Fruit fly (Drosophila melanogaster) whole organism, prepupa: ENCODE results near the gene lbl.

ENCODE experiments used
- Blimp-1 ChIP-seq: fragments of 200-800 bp; sonication (Bioruptor generic); optimal IDR thresholded peaks from 3 replicates; lab custom pipeline; 2017; ENCODE audit warnings: missing biosample characterization, missing genetic modification characterization, mild to moderate bottlenecking, moderate library complexity, missing genetic modification reagents
- CG10631 ChIP-seq: fragments of 200-800 bp; sonication (Bioruptor generic); optimal IDR thresholded peaks from 2 replicates; lab custom pipeline; 2016; ENCODE audit warnings: missing biosample characterization, missing genetic modification characterization
- CG10669 ChIP-seq: fragments of 200-800 bp; sonication (Bioruptor generic); optimal IDR thresholded peaks from 3 replicates; lab custom pipeline; 2018; ENCODE audit warnings: missing biosample characterization, mild to moderate bottlenecking, missing genetic modification characterization, moderate library complexity
- CG11294 ChIP-seq: fragments of 200-800 bp; sonication (Bioruptor generic); IDR thresholded peaks from 2 replicates; pipeline ENCODE4 v1.3.6; 2022; ENCODE audit warnings: missing biosample characterization, missing genetic modification characterization
- CG11762 ChIP-seq: fragments of 200-800 bp; sonication (Bioruptor generic); optimal IDR thresholded peaks from 3 replicates; lab custom pipeline; 2016; ENCODE audit warnings: missing biosample characterization, missing genetic modification characterization; ENCODE audit not compliant: insufficient read depth
- CG11902 ChIP-seq: fragments of 200-800 bp; sonication (Bioruptor generic); optimal IDR thresholded peaks from 3 replicates; lab custom pipeline; 2016; ENCODE audit warnings: missing biosample characterization, missing genetic modification characterization
- CG15336 ChIP-seq: fragments of 200-800 bp; sonication (Bioruptor generic); IDR thresholded peaks from 2 replicates; pipeline ENCODE4 v1.3.6; 2022; ENCODE audit warnings: missing biosample characterization, missing genetic modification characterization
- CG1621 ChIP-seq: fragments of 200-800 bp; sonication (Bioruptor generic); optimal IDR thresholded peaks from 3 replicates; lab custom pipeline; 2018; ENCODE audit warnings: missing biosample characterization, mild to moderate bottlenecking, missing genetic modification characterization
- CG16779 ChIP-seq: fragments of 200-800 bp; sonication (Bioruptor generic); optimal IDR thresholded peaks from 3 replicates; lab custom pipeline; 2017; ENCODE audit warnings: missing biosample characterization, mild to moderate bottlenecking, missing genetic modification characterization
- CG3032 ChIP-seq: fragments of 200-800 bp; optimal IDR thresholded peaks from 2 replicates; lab custom pipeline; 2019; ENCODE audit warnings: missing biosample characterization, mild to moderate bottlenecking, missing genetic modification characterization, moderate library complexity
- CG31627 ChIP-seq: fragments of 200-800 bp; sonication (Bioruptor generic); optimal IDR thresholded peaks from 3 replicates; lab custom pipeline; 2016; ENCODE audit warnings: missing biosample characterization, missing genetic modification characterization
- CG32006 ChIP-seq: fragments of 200-800 bp; sonication (Bioruptor generic); optimal IDR thresholded peaks from 3 replicates; lab custom pipeline; 2017; ENCODE audit warnings: missing biosample characterization, mild to moderate bottlenecking, missing genetic modification characterization
- CG34406 ChIP-seq: fragments of 200-800 bp; sonication (Bioruptor generic); optimal IDR thresholded peaks from 3 replicates; lab custom pipeline; 2016; ENCODE audit warnings: missing biosample characterization, missing genetic modification characterization
- CG3919 ChIP-seq: fragments of 200-800 bp; sonication (Bioruptor generic); optimal IDR thresholded peaks from 3 replicates; lab custom pipeline; 2016; ENCODE audit warnings: missing biosample characterization, missing genetic modification characterization
- CG4318 ChIP-seq: fragments of 200-800 bp; sonication (Bioruptor generic); optimal IDR thresholded peaks from 3 replicates; lab custom pipeline; 2017; ENCODE audit warnings: missing biosample characterization, mild to moderate bottlenecking, missing genetic modification characterization
- CG6163 ChIP-seq: fragments of 200-800 bp; sonication (Bioruptor generic); IDR thresholded peaks from 3 replicates; pipeline ENCODE4 v1.3.6; 2022; ENCODE audit warnings: missing biosample characterization, missing genetic modification characterization
- CG7368 ChIP-seq: fragments of 200-800 bp; sonication (Bioruptor generic); optimal IDR thresholded peaks from 3 replicates; lab custom pipeline; 2016; ENCODE audit warnings: missing biosample characterization, missing genetic modification characterization
- CG8119 ChIP-seq: fragments of 200-800 bp; sonication (Bioruptor generic); IDR thresholded peaks from 3 replicates; pipeline ENCODE4 v1.3.6; 2022; ENCODE audit warnings: missing biosample characterization, missing genetic modification characterization
- CG8319 ChIP-seq: fragments of 200-800 bp; sonication (Bioruptor generic); optimal IDR thresholded peaks from 3 replicates; lab custom pipeline; 2016; ENCODE audit warnings: missing biosample characterization, missing genetic modification characterization
- CG8632 ChIP-seq: fragments of 200-800 bp; sonication (Bioruptor generic); optimal IDR thresholded peaks from 3 replicates; lab custom pipeline; 2016; ENCODE audit warnings: missing biosample characterization, missing genetic modification characterization
- Eip75B ChIP-seq: fragments of 200-800 bp; sonication (Bioruptor generic); optimal IDR thresholded peaks from 3 replicates; lab custom pipeline; 2016; ENCODE audit warnings: missing biosample characterization, missing genetic modification characterization
- Eip78C ChIP-seq: fragments of 200-800 bp; sonication (Bioruptor generic); peaks from one replicate; lab custom pipeline; 2016; ENCODE audit warnings: missing biosample characterization, missing genetic modification characterization
- Eip93F ChIP-seq: fragments of 200-800 bp; sonication (Bioruptor generic); optimal IDR thresholded peaks from 2 replicates; lab custom pipeline; 2016; ENCODE audit warnings: missing biosample characterization, mild to moderate bottlenecking, missing genetic modification characterization
- Ets21C ChIP-seq: fragments of 200-800 bp; sonication (Bioruptor generic); optimal IDR thresholded peaks from 3 replicates; lab custom pipeline; 2016; ENCODE audit warnings: missing biosample characterization, missing genetic modification characterization
- Ets96B ChIP-seq: fragments of 200-800 bp; optimal IDR thresholded peaks from 2 replicates; lab custom pipeline; 2019; ENCODE audit warnings: missing biosample characterization, mild to moderate bottlenecking, missing genetic modification characterization, moderate library complexity
- Hr38 ChIP-seq: sonication (Bioruptor generic); optimal IDR thresholded peaks from 2 replicates; lab custom pipeline; 2016; ENCODE audit warnings: missing biosample characterization, missing genetic modification characterization
- Hr4 ChIP-seq: fragments of 200-800 bp; sonication (Bioruptor generic); optimal IDR thresholded peaks from 3 replicates; lab custom pipeline; 2016; ENCODE audit warnings: missing biosample characterization, missing genetic modification characterization
- Lpt ChIP-seq: fragments of 200-800 bp; sonication (Bioruptor generic); optimal IDR thresholded peaks from 3 replicates; lab custom pipeline; 2016; ENCODE audit warnings: missing biosample characterization, missing genetic modification characterization
- Met ChIP-seq: fragments of 200-800 bp; sonication (Bioruptor generic); optimal IDR thresholded peaks from 3 replicates; lab custom pipeline; 2016; ENCODE audit warnings: missing biosample characterization, missing genetic modification characterization
- OdsH ChIP-seq: fragments of 200-800 bp; sonication (Bioruptor generic); optimal IDR thresholded peaks from 3 replicates; lab custom pipeline; 2016; ENCODE audit warnings: missing biosample characterization, missing genetic modification characterization
- Smox ChIP-seq: fragments of 200-800 bp; sonication (Bioruptor generic); optimal IDR thresholded peaks from 3 replicates; lab custom pipeline; 2016; ENCODE audit warnings: missing biosample characterization, missing genetic modification characterization
- Sox102F ChIP-seq: fragments of 200-800 bp; sonication (Bioruptor generic); optimal IDR thresholded peaks from 2 replicates; lab custom pipeline; 2016; ENCODE audit warnings: missing biosample characterization, mild to moderate bottlenecking, missing genetic modification characterization
- achi ChIP-seq: fragments of 200-800 bp; sonication (Bioruptor generic); optimal IDR thresholded peaks from 3 replicates; lab custom pipeline; 2016; ENCODE audit warnings: missing biosample characterization, missing genetic modification characterization
- acj6 ChIP-seq: fragments of 200-800 bp; sonication (Bioruptor generic); optimal IDR thresholded peaks from 3 replicates; lab custom pipeline; 2016; ENCODE audit warnings: missing biosample characterization, missing genetic modification characterization
- dac ChIP-seq: fragments of 200-800 bp; sonication (Bioruptor generic); optimal IDR thresholded peaks from 2 replicates; lab custom pipeline; 2017; ENCODE audit warnings: missing biosample characterization, mild to moderate bottlenecking, missing genetic modification characterization
- dsx ChIP-seq: fragments of 200-800 bp; optimal IDR thresholded peaks from 3 replicates; lab custom pipeline; 2019; ENCODE audit warnings: missing biosample characterization, mild to moderate bottlenecking, missing genetic modification characterization, moderate library complexity; ENCODE audit not compliant: poor library complexity, severe bottlenecking
- eg ChIP-seq: fragments of 200-800 bp; sonication (Bioruptor generic); IDR thresholded peaks from 3 replicates; pipeline ENCODE4 v1.3.6; 2022; ENCODE audit warnings: missing biosample characterization, missing genetic modification characterization
- esn ChIP-seq: fragments of 200-800 bp; sonication (Bioruptor generic); optimal IDR thresholded peaks from 2 replicates; lab custom pipeline; 2016; ENCODE audit warnings: missing biosample characterization, mild to moderate bottlenecking, missing genetic modification characterization, moderate library complexity
- fd59A ChIP-seq: fragments of 200-800 bp; sonication (Bioruptor generic); optimal IDR thresholded peaks from 2 replicates; lab custom pipeline; 2017; ENCODE audit warnings: missing biosample characterization, mild to moderate bottlenecking, missing genetic modification characterization, missing genetic modification reagents
- fd85E ChIP-seq: fragments of 200-800 bp; sonication (Bioruptor generic); optimal IDR thresholded peaks from 3 replicates; lab custom pipeline; 2016; ENCODE audit warnings: missing biosample characterization, missing genetic modification characterization
- fkh ChIP-seq: fragments of 200-800 bp; sonication (Bioruptor generic); optimal IDR thresholded peaks from 3 replicates; lab custom pipeline; 2017; ENCODE audit warnings: missing biosample characterization, mild to moderate bottlenecking, missing genetic modification characterization, moderate library complexity
- lz ChIP-seq: fragments of 200-800 bp; sonication (Bioruptor generic); optimal IDR thresholded peaks from 3 replicates; lab custom pipeline; 2016; ENCODE audit warnings: missing biosample characterization, missing genetic modification characterization
- pdm3 ChIP-seq: fragments of 200-800 bp; sonication (Bioruptor generic); optimal IDR thresholded peaks from 3 replicates; lab custom pipeline; 2016; ENCODE audit warnings: missing biosample characterization, missing genetic modification characterization
- salr ChIP-seq, 2 experiments: fragments of 200-800 bp; sonication (Bioruptor generic); optimal IDR thresholded peaks; 3 replicates each; lab custom pipeline; 2016 to 2018; ENCODE audit warnings: missing biosample characterization in 2 of 2, missing genetic modification characterization in 2 of 2, mild to moderate bottlenecking in 1 of 2
- spab ChIP-seq: fragments of 200-800 bp; sonication (Bioruptor generic); optimal IDR thresholded peaks from 2 replicates; lab custom pipeline; 2017; ENCODE audit warnings: missing biosample characterization, mild to moderate bottlenecking, missing genetic modification characterization, missing genetic modification reagents
- ss ChIP-seq, 2 experiments: fragments of 200-800 bp; sonication (Bioruptor generic); optimal IDR thresholded peaks; 2 replicates in 1 of 2; 3 replicates in 1 of 2; lab custom pipeline; 2017 to 2018; ENCODE audit warnings: mild to moderate bottlenecking in 2 of 2, missing biosample characterization in 2 of 2, missing genetic modification characterization in 2 of 2, moderate library complexity in 1 of 2
- svp ChIP-seq: fragments of 200-800 bp; sonication (Bioruptor generic); peaks from one replicate; lab custom pipeline; 2016; ENCODE audit warnings: missing biosample characterization, missing genetic modification characterization
- topi ChIP-seq: fragments of 200-800 bp; sonication (Bioruptor generic); optimal IDR thresholded peaks from 3 replicates; lab custom pipeline; 2016; ENCODE audit warnings: missing biosample characterization, missing genetic modification characterization
- vri ChIP-seq: fragments of 200-800 bp; sonication (Bioruptor generic); optimal IDR thresholded peaks from 3 replicates; lab custom pipeline; 2016; ENCODE audit warnings: missing biosample characterization, mild to moderate bottlenecking, missing genetic modification characterization

The lbl gene

dm6 chr3R:21433879-21434559 is at the start of gene lbl:
lbl (minus strand) TSS chr3R:21434133.
- TF ChIP-seq achi (GFP tag; lab: Kevin White, UChicago) = no peak
- no peak for TF ChIP-seq esn (GFP tag; lab: Kevin White, UChicago)
- TF ChIP-seq pdm3 (GFP tag; lab: Kevin White, UChicago) = no peak
- no peak for TF ChIP-seq Eip93F (GFP tag; lab: Kevin White, UChicago)
- TF ChIP-seq Eip78C (GFP tag; lab: Kevin White, UChicago) = no peak
- TF ChIP-seq CG7368 (GFP tag; lab: Kevin White, UChicago) = no peak
- no peak for TF ChIP-seq fd85E (GFP tag; lab: Kevin White, UChicago)
- no peak for TF ChIP-seq Sox102F (GFP tag; lab: Kevin White, UChicago)
- TF ChIP-seq CG6163 = no peak; the same call in 2 of the 3 replicates
- TF ChIP-seq dsx (GFP tag; lab: Kevin White, UChicago) = peak; percentile 2
- TF ChIP-seq ss (GFP tag; optimal IDR thresholded peaks at IDR 0.05; lab: Kevin White, UChicago) = peak in 1 of 2 experiments; percentile 27
- no peak for TF ChIP-seq Lpt
- no peak for TF ChIP-seq spab (GFP tag; lab: Kevin White, UChicago)

dm6 chr3R:21481960-21482359 is 48.0 kb upstream of the lbl start, which contains the start of gene Fancm:
Fancm (plus strand) TSS chr3R:21482325.
- TF ChIP-seq CG32006 (GFP tag; lab: Kevin White, UChicago) (no peak), fd59A (no peak), CG15336 (GFP tag; lab: Robert Waterston, UW) (no peak), topi (GFP tag; lab: Kevin White, UChicago) (no peak), salr (GFP tag; optimal IDR thresholded peaks at IDR 0.05; lab: Kevin White, UChicago) (peak in 1 of 2 experiments; percentile 3), Ets96B (tag; lab: Kevin White, UChicago) (no peak), eg (GFP tag; lab: Robert Waterston, UW) (no peak), CG31627 (peak; percentile 71), CG10631 (GFP tag; lab: Kevin White, UChicago) (peak; percentile 57), CG10669 (GFP tag; lab: Kevin White, UChicago) (peak; percentile 7), CG8632 (no peak), Blimp-1 (GFP tag; lab: Kevin White, UChicago) (no peak), vri (GFP tag; lab: Kevin White, UChicago) (no peak), CG11294 (no peak), Lpt (no peak), Sox102F (GFP tag; lab: Kevin White, UChicago) (no peak), CG34406 (peak; percentile 18), OdsH (GFP tag; lab: Kevin White, UChicago) (peak; percentile 17), acj6 (GFP tag; lab: Kevin White, UChicago) (no peak), CG7368 (GFP tag; lab: Kevin White, UChicago) (no peak), Eip75B (no peak), CG11902 (GFP tag; lab: Kevin White, UChicago) (peak; percentile 48), Hr38 (GFP tag; lab: Kevin White, UChicago) (no peak), CG16779 (tag; lab: Kevin White, UChicago) (no peak), spab (GFP tag; lab: Kevin White, UChicago) (no peak), Ets21C (GFP tag; lab: Kevin White, UChicago) (peak; percentile 22), fd85E (GFP tag; lab: Kevin White, UChicago) (no peak), esn (GFP tag; lab: Kevin White, UChicago) (peak; percentile 57), lz (GFP tag; lab: Kevin White, UChicago) (peak; percentile 65), CG3919 (GFP tag; lab: Kevin White, UChicago) (peak; percentile 36), Hr4 (GFP tag; lab: Kevin White, UChicago) (no peak), Smox (peak; percentile 27), Met (GFP tag; lab: Kevin White, UChicago) (no peak), CG1621 (tag; lab: Kevin White, UChicago) (no peak), fkh (GFP tag; lab: Kevin White, UChicago) (peak; percentile 94), dac (GFP tag; lab: Kevin White, UChicago) (peak; percentile 34), CG8319 (GFP tag; lab: Kevin White, UChicago) (no peak), CG8119 (GFP tag; lab: Robert Waterston, UW) (no peak), CG4318 (no peak), CG11762 (GFP tag; lab: Kevin White, UChicago) (no peak), CG3032 (tag; lab: Kevin White, UChicago) (no peak), svp (GFP tag; lab: Kevin White, UChicago) (no peak)
